Worm (Caenorhabditis elegans) whole organism, young adult: ENCODE data around the gene ZK816.3.
A peak's percentile ranks its signal among the peaks of the same experiment; 100 is the strongest.

Experiments used
- C17E4.6 ChIP-seq: fragments of 200-800 bp; sonication (Bioruptor generic); IDR thresholded peaks from 2 replicates; pipeline ENCODE4 v1.3.6; 2022; ENCODE audit warnings: missing genetic modification reagents, missing genetic modification characterization, missing compliant biosample characterization
- F22D6.2 ChIP-seq: sonication (generic microtip); optimal IDR thresholded peaks from 2 replicates; lab custom pipeline; 2016; ENCODE audit warnings: mild to moderate bottlenecking, missing genetic modification characterization, missing compliant biosample characterization
- F23B12.7 ChIP-seq: sonication (generic microtip); optimal IDR thresholded peaks from 2 replicates; lab custom pipeline; 2017; ENCODE audit warnings: missing genetic modification characterization, mild to moderate bottlenecking, missing compliant biosample characterization, antibody characterized with exemption, moderate library complexity; ENCODE audit not compliant: insufficient read depth
- F37B4.10 ChIP-seq: fragments of 200-800 bp; sonication (Bioruptor generic); IDR thresholded peaks from 2 replicates; pipeline ENCODE4 v1.3.6; 2022; ENCODE audit warnings: missing genetic modification characterization, missing compliant biosample characterization
- F49E8.2 ChIP-seq: sonication (generic microtip); optimal IDR thresholded peaks from 3 replicates; lab custom pipeline; 2017; ENCODE audit warnings: missing genetic modification characterization, mild to moderate bottlenecking, missing compliant biosample characterization, antibody characterized with exemption, moderate library complexity; ENCODE audit not compliant: insufficient read depth
- Y53F4B.3 ChIP-seq: fragments of 200-800 bp; sonication (Bioruptor generic); IDR thresholded peaks from 2 replicates; pipeline ENCODE4 v1.3.6; 2022; ENCODE audit warnings: missing genetic modification reagents, missing genetic modification characterization, missing compliant biosample characterization
- Y56A3A.18 ChIP-seq: fragments of 200-800 bp; sonication (Bioruptor generic); IDR thresholded peaks from 2 replicates; pipeline ENCODE4 v1.3.6; 2022; ENCODE audit warnings: missing genetic modification reagents, missing genetic modification characterization, missing compliant biosample characterization
- Y79H2A.3 ChIP-seq: fragments of 200-800 bp; sonication (Bioruptor generic); conservative IDR thresholded peaks from 2 replicates; pipeline ENCODE4 v1.3.6; 2022; ENCODE audit warnings: missing genetic modification reagents, missing genetic modification characterization, missing compliant biosample characterization
- ZK185.1 ChIP-seq: sonication (generic microtip); optimal IDR thresholded peaks from 2 replicates; lab custom pipeline; 2016; ENCODE audit warnings: mild to moderate bottlenecking, missing genetic modification characterization, missing compliant biosample characterization; ENCODE audit not compliant: poor library complexity, severe bottlenecking
- atf-7 ChIP-seq: sonication (generic microtip); optimal IDR thresholded peaks from 2 replicates; lab custom pipeline; 2017; ENCODE audit warnings: mild to moderate bottlenecking, missing genetic modification characterization, missing compliant biosample characterization
- athp-1 ChIP-seq: sonication (generic microtip); optimal IDR thresholded peaks from 2 replicates; lab custom pipeline; 2017; ENCODE audit warnings: mild to moderate bottlenecking, missing genetic modification characterization, missing compliant biosample characterization
- attf-6 ChIP-seq: fragments of 200-800 bp; sonication (Bioruptor generic); IDR thresholded peaks from 2 replicates; pipeline ENCODE4 v1.3.6; 2022; ENCODE audit warnings: missing genetic modification reagents, missing genetic modification characterization, missing compliant biosample characterization
- bed-2 ChIP-seq: fragments of 200-800 bp; sonication (Bioruptor generic); IDR thresholded peaks from 2 replicates; pipeline ENCODE4 v1.3.6; 2022; ENCODE audit warnings: missing genetic modification reagents, missing genetic modification characterization, missing compliant biosample characterization
- ccch-3 ChIP-seq: fragments of 200-800 bp; sonication (Bioruptor generic); optimal IDR thresholded peaks from 2 replicates; lab custom pipeline; 2018; ENCODE audit warnings: mild to moderate bottlenecking, missing genetic modification characterization, missing compliant biosample characterization
- cebp-1 ChIP-seq, 2 experiments: fragments of 200-800 bp in 1 of 2; sonication (Bioruptor generic) in 1 of 2; sonication (generic microtip) in 1 of 2; IDR thresholded peaks in 1 of 2; optimal IDR thresholded peaks in 1 of 2; 2 replicates each; pipeline versions ENCODE4 v1.3.6 to Lab custom; 2017 to 2022; ENCODE audit warnings: missing compliant biosample characterization in 2 of 2, missing genetic modification characterization in 2 of 2, mild to moderate bottlenecking in 1 of 2, missing genetic modification reagents in 1 of 2, moderate library complexity in 1 of 2
- ceh-27 ChIP-seq: fragments of 200-800 bp; sonication (Bioruptor generic); optimal IDR thresholded peaks from 2 replicates; lab custom pipeline; 2018; ENCODE audit warnings: mild to moderate bottlenecking, missing genetic modification characterization, moderate library complexity, missing compliant biosample characterization
- ceh-58 ChIP-seq: fragments of 200-800 bp; sonication (Bioruptor generic); IDR thresholded peaks from 2 replicates; pipeline ENCODE4 v1.3.6; 2022; ENCODE audit warnings: missing genetic modification characterization, missing compliant biosample characterization
- chd-7 ChIP-seq: sonication (generic microtip); optimal IDR thresholded peaks from 2 replicates; lab custom pipeline; 2016; ENCODE audit warnings: mild to moderate bottlenecking, missing genetic modification characterization, moderate library complexity, missing compliant biosample characterization
- dox-1 ChIP-seq: fragments of 200-800 bp; sonication (Bioruptor generic); IDR thresholded peaks from 2 replicates; pipeline ENCODE4 v1.3.6; 2022; ENCODE audit warnings: missing genetic modification reagents, missing genetic modification characterization, missing compliant biosample characterization
- dpl-1 ChIP-seq: fragments of 150-350 bp; optimal IDR thresholded peaks from 2 replicates; lab custom pipeline; 2014; ENCODE audit warnings: missing biosample characterization, missing genetic modification reagents, missing genetic modification characterization
- gei-17 ChIP-seq: fragments of 200-800 bp; sonication (Bioruptor generic); optimal IDR thresholded peaks from 2 replicates; lab custom pipeline; 2018; ENCODE audit warnings: mild to moderate bottlenecking, missing genetic modification characterization, missing compliant biosample characterization
- hlh-12 ChIP-seq: sonication (generic microtip); optimal IDR thresholded peaks from 2 replicates; lab custom pipeline; 2016; ENCODE audit warnings: missing genetic modification characterization, missing compliant biosample characterization
- let-526 ChIP-seq: fragments of 200-800 bp; sonication (Bioruptor generic); IDR thresholded peaks from 2 replicates; pipeline ENCODE4 v1.3.6; 2022; ENCODE audit warnings: missing genetic modification reagents, missing genetic modification characterization, missing compliant biosample characterization
- let-607 ChIP-seq, 2 experiments: fragments of 200-800 bp in 1 of 2; sonication (Bioruptor generic) in 1 of 2; sonication (generic microtip) in 1 of 2; optimal IDR thresholded peaks; 2 replicates each; lab custom pipeline; 2016 to 2018; ENCODE audit warnings: mild to moderate bottlenecking in 2 of 2, missing compliant biosample characterization in 2 of 2, missing genetic modification characterization in 2 of 2, moderate library complexity in 2 of 2, missing genotype in 1 of 2
- lin-40 ChIP-seq: sonication (generic microtip); optimal IDR thresholded peaks from 2 replicates; lab custom pipeline; 2016; ENCODE audit warnings: missing genetic modification characterization, mild to moderate bottlenecking, missing compliant biosample characterization, missing genotype, missing genetic modification reagents
- lir-1 ChIP-seq: fragments of 200-800 bp; sonication (Bioruptor generic); conservative IDR thresholded peaks from 2 replicates; pipeline ENCODE4 v1.3.6; 2022; ENCODE audit warnings: missing genetic modification reagents, missing genetic modification characterization, missing compliant biosample characterization
- lsy-27 ChIP-seq: sonication (generic microtip); optimal IDR thresholded peaks from 2 replicates; lab custom pipeline; 2017; ENCODE audit warnings: missing genetic modification characterization, mild to moderate bottlenecking, missing compliant biosample characterization, antibody characterized with exemption, missing genotype, borderline replicate concordance; ENCODE audit not compliant: insufficient read depth
- madf-10 ChIP-seq: sonication (generic microtip); optimal IDR thresholded peaks from 2 replicates; lab custom pipeline; 2016; ENCODE audit warnings: mild to moderate bottlenecking, missing genetic modification characterization, missing compliant biosample characterization
- mes-4 ChIP-seq: sonication (generic microtip); optimal IDR thresholded peaks from 2 replicates; lab custom pipeline; 2016; ENCODE audit warnings: missing genotype, missing genetic modification characterization, missing compliant biosample characterization
- nfya-1 ChIP-seq: sonication (generic microtip); optimal IDR thresholded peaks from 2 replicates; lab custom pipeline; 2017; ENCODE audit warnings: antibody characterized with exemption, missing compliant biosample characterization, missing genetic modification characterization, borderline replicate concordance; ENCODE audit not compliant: insufficient read depth
- nfya-2 ChIP-seq: fragments of 200-800 bp; sonication (Bioruptor generic); IDR thresholded peaks from 2 replicates; pipeline ENCODE4 v1.3.6; 2022; ENCODE audit warnings: missing genetic modification reagents, missing genetic modification characterization, missing compliant biosample characterization
- nhr-120 ChIP-seq: fragments of 200-800 bp; sonication (Bioruptor generic); IDR thresholded peaks from 2 replicates; pipeline ENCODE4 v1.3.6; 2022; ENCODE audit warnings: missing genetic modification characterization, missing compliant biosample characterization
- nhr-27 ChIP-seq: fragments of 200-800 bp; sonication (Bioruptor generic); optimal IDR thresholded peaks from 2 replicates; lab custom pipeline; 2018; ENCODE audit warnings: mild to moderate bottlenecking, missing genetic modification characterization, moderate library complexity, missing compliant biosample characterization
- pha-4 ChIP-seq: fragments of 150-350 bp; sonication (generic microtip); optimal IDR thresholded peaks from 2 replicates; lab custom pipeline; 2014; ENCODE audit warnings: missing biosample characterization, missing genetic modification reagents, missing genetic modification characterization
- rec-8 ChIP-seq, 2 experiments: sonication (generic microtip); optimal IDR thresholded peaks; 2 replicates each; lab custom pipeline; 2016; ENCODE audit warnings: mild to moderate bottlenecking in 2 of 2, missing genetic modification characterization in 2 of 2, missing genetic modification reagents in 2 of 2, missing genotype in 2 of 2, missing biosample characterization in 1 of 2, missing compliant biosample characterization in 1 of 2, moderate library complexity in 1 of 2
- sdz-38 ChIP-seq: sonication (generic microtip); optimal IDR thresholded peaks from 2 replicates; lab custom pipeline; 2016; ENCODE audit warnings: missing genotype, missing genetic modification characterization, missing compliant biosample characterization
- sea-2 ChIP-seq: fragments of 200-800 bp; sonication (Bioruptor generic); IDR thresholded peaks from 2 replicates; pipeline ENCODE4 v1.3.6; 2022; ENCODE audit warnings: missing genetic modification characterization, missing compliant biosample characterization
- snpc-1.1 ChIP-seq: sonication (generic microtip); optimal IDR thresholded peaks from 2 replicates; lab custom pipeline; 2017; ENCODE audit warnings: missing genetic modification characterization, mild to moderate bottlenecking, missing compliant biosample characterization, antibody characterized with exemption, moderate library complexity, missing genotype, missing genetic modification reagents; ENCODE audit not compliant: insufficient read depth
- somi-1 ChIP-seq: fragments of 200-800 bp; sonication (Bioruptor generic); optimal IDR thresholded peaks from 2 replicates; lab custom pipeline; 2018; ENCODE audit warnings: mild to moderate bottlenecking, missing genetic modification characterization, missing compliant biosample characterization
- tbx-9 ChIP-seq: sonication (generic microtip); optimal IDR thresholded peaks from 2 replicates; lab custom pipeline; 2016; ENCODE audit warnings: borderline replicate concordance, missing genetic modification characterization, inconsistent platforms, missing compliant biosample characterization
- unc-130 ChIP-seq: sonication (generic microtip); optimal IDR thresholded peaks from 2 replicates; lab custom pipeline; 2016; ENCODE audit warnings: missing genetic modification reagents, missing genetic modification characterization, missing compliant biosample characterization
- unc-62 ChIP-seq: fragments of 150-350 bp; optimal IDR thresholded peaks from 2 replicates; lab custom pipeline; 2014; ENCODE audit warnings: missing biosample characterization, missing genetic modification reagents, missing genetic modification characterization
- ztf-25 ChIP-seq: fragments of 200-800 bp; sonication (Bioruptor generic); IDR thresholded peaks from 2 replicates; pipeline ENCODE4 v1.3.6; 2022; ENCODE audit warnings: missing genetic modification reagents, missing genetic modification characterization, missing compliant biosample characterization
- ztf-26 ChIP-seq: sonication (generic microtip); optimal IDR thresholded peaks from 2 replicates; lab custom pipeline; 2017; ENCODE audit warnings: missing genetic modification characterization, missing compliant biosample characterization
- ztf-28 ChIP-seq: fragments of 200-800 bp; sonication (Bioruptor generic); IDR thresholded peaks from 2 replicates; pipeline ENCODE4 v1.3.6; 2022; ENCODE audit warnings: missing genetic modification reagents, missing genetic modification characterization, missing compliant biosample characterization
- ztf-3 ChIP-seq: fragments of 200-800 bp; sonication (Bioruptor generic); optimal IDR thresholded peaks from 2 replicates; lab custom pipeline; 2018; ENCODE audit warnings: mild to moderate bottlenecking, missing genetic modification characterization, missing compliant biosample characterization

Gene ZK816.3

DNA sequence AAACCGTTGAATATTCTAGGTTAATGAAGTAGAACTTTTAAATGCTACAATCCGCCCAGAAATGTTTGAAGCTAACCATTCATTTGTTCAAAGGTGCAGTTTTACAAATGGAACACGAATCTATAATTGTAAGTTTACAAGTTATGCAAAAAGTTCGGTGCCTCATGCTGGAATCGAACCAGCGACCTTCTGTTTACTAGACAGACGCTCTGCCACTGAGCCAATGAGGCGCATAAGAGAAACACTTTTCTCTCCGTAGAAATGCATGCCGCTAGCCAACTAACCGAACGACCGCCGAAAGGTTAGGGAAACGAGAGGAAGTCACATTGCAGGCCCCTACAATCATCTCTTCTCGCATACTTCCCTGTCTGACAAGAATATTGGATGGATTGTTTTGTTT is 23.1 kb downstream of the ZK816.3 start (continued):
- TF ChIP-seq lir-1 (GFP tag; lab: Robert Waterston, UW) (0 out of 2 replicates have a peak, but pooled peaks have one; percentile 21), let-526 (GFP tag; lab: Robert Waterston, UW) (no peak), sea-2 (no peak), snpc-1.1 (tag; lab: Kevin White, UChicago) (peak; percentile 41), ceh-27 (GFP tag; lab: Kevin White, UChicago) (peak; percentile 74), madf-10 (tag; lab: Kevin White, UChicago) (peak; percentile 79), unc-62 (GFP tag; lab: Kevin White, UChicago) (no peak), atf-7 (tag; lab: Kevin White, UChicago) (peak; percentile 44), ztf-25 (peak; percentile 96), dpl-1 (GFP tag; lab: Kevin White, UChicago) (no peak), ztf-3 (peak; percentile 52), chd-7 (tag; lab: Kevin White, UChicago) (peak; percentile 78), pha-4 (no peak), nfya-2 (GFP tag; lab: Robert Waterston, UW) (no peak), F22D6.2 (no peak), hlh-12 (peak; percentile 7), sdz-38 (tag; lab: Kevin White, UChicago) (no peak), F37B4.10 (no peak), unc-130 (GFP tag; lab: Kevin White, UChicago) (peak; percentile 54), lin-40 (tag; lab: Kevin White, UChicago) (peak; percentile 74), let-607 (tag; optimal IDR thresholded peaks at IDR 0.05; lab: Kevin White, UChicago) (peak; percentile 5 to 25), ztf-28 (GFP tag; lab: Robert Waterston, UW) (peak; percentile 28; the same call in 1 of the 2 replicates), ceh-58 (GFP tag; lab: Robert Waterston, UW) (no peak), somi-1 (GFP tag; lab: Kevin White, UChicago) (peak; percentile 26), nhr-120 (0 out of 2 replicates have a peak, but pooled peaks have one; percentile 60), athp-1 (tag; lab: Kevin White, UChicago) (peak; percentile 55), tbx-9 (tag; lab: Kevin White, UChicago) (no peak), rec-8 (tag; optimal IDR thresholded peaks at IDR 0.05; lab: Kevin White, UChicago) (peak; percentile 62 to 75), F49E8.2 (tag; lab: Kevin White, UChicago) (no peak), C17E4.6 (GFP tag; lab: Robert Waterston, UW) (no peak), ztf-26 (peak; percentile 51), ZK185.1 (tag; lab: Kevin White, UChicago) (peak; percentile 83), lsy-27 (tag; lab: Kevin White, UChicago) (peak; percentile 63), dox-1 (peak; percentile 85), nhr-27 (tag; lab: Kevin White, UChicago) (peak; percentile 48), cebp-1 (GFP tag; IDR thresholded peaks at IDR 0.05; lab: Robert Waterston, UW) (0 out of 2 replicates have a peak, but pooled peaks have one; percentile 30), cebp-1 (tag; optimal IDR thresholded peaks at IDR 0.05; lab: Kevin White, UChicago) (peak; percentile 74), Y79H2A.3 (GFP tag; lab: Robert Waterston, UW) (no peak), gei-17 (GFP tag; lab: Kevin White, UChicago) (peak; percentile 60), Y56A3A.18 (peak; percentile 72; the same call in 1 of the 2 replicates), nfya-1 (tag; lab: Kevin White, UChicago) (no peak), F23B12.7 (tag; lab: Kevin White, UChicago) (peak; percentile 55), attf-6 (GFP tag; lab: Robert Waterston, UW) (peak; percentile 50; the same call in 1 of the 2 replicates), mes-4 (tag; lab: Kevin White, UChicago) (peak; percentile 59), Y53F4B.3 (GFP tag; lab: Robert Waterston, UW) (no peak), ccch-3 (GFP tag; lab: Kevin White, UChicago) (no peak), bed-2 (no peak)
